Fruit fly (Drosophila melanogaster): ENCODE results near the gene Ir76a.

The Ir76a gene

dm6 chr3L:19833227-19833626 lies 34.1 kb downstream of the Ir76a start:
- TF ChIP-seq btn (GFP tag; optimal IDR thresholded peaks at IDR 0.05) (no peak), grau (tag; optimal IDR thresholded peaks at IDR 0.05) (peak; percentile 66), sim (GFP tag; IDR thresholded peaks at IDR 0.05) (peak; percentile 28; the same call in 1 of the 2 replicates), crol (GFP tag; IDR thresholded peaks at IDR 0.05) (peak; percentile 70), CG15514 (GFP tag; optimal IDR thresholded peaks at IDR 0.05) (peak; percentile 14), pfk (GFP tag; optimal IDR thresholded peaks at IDR 0.05) (peak; percentile 16), CG4404 (GFP tag; IDR thresholded peaks at IDR 0.05) (no peak), Atf6 (GFP tag; IDR thresholded peaks at IDR 0.05) (no peak), pnt (GFP tag; optimal IDR thresholded peaks at IDR 0.05) (no peak), gro (GFP tag; optimal IDR thresholded peaks at IDR 0.05) (no peak), CG7271 (tag; optimal IDR thresholded peaks at IDR 0.05) (no peak), Sox100B (GFP tag; optimal IDR thresholded peaks at IDR 0.05) (no peak), CG11085 (GFP tag; IDR thresholded peaks at IDR 0.05) (no peak), tna (GFP tag; IDR thresholded peaks at IDR 0.05; ENCODE audit: partially characterized antibody) (no peak), Optix (GFP tag; IDR thresholded peaks at IDR 0.05) (no peak), CG4424 (GFP tag; optimal IDR thresholded peaks at IDR 0.05) (no peak), cg (GFP tag; optimal IDR thresholded peaks at IDR 0.05) (peak; percentile 42), sr (GFP tag; IDR thresholded peaks at IDR 0.05) (peak; percentile 81), jing (GFP tag; optimal IDR thresholded peaks at IDR 0.05) (no peak), CG12104 (GFP tag; optimal IDR thresholded peaks at IDR 0.05) (no peak), kni (GFP tag; optimal IDR thresholded peaks at IDR 0.05) (no peak), CG5180 (GFP tag; optimal IDR thresholded peaks at IDR 0.05) (no peak), psq (GFP tag; optimal IDR thresholded peaks at IDR 0.05) (peak; percentile 36), nmo (GFP tag; optimal IDR thresholded peaks at IDR 0.05) (no peak), Taf1 (GFP tag; IDR thresholded peaks at IDR 0.05) (no peak), Hr51 (GFP tag; optimal IDR thresholded peaks at IDR 0.05) (no peak), Lhr (GFP tag; optimal IDR thresholded peaks at IDR 0.05) (no peak), TFAM (GFP tag; optimal IDR thresholded peaks at IDR 0.05) (no peak), pan (optimal IDR thresholded peaks at IDR 0.05) (no peak), pan (GFP tag; optimal IDR thresholded peaks at IDR 0.05 in 1 of 2, IDR thresholded peaks at IDR 0.05 in 1 of 2) (no peak), Vsx1 (GFP tag; optimal IDR thresholded peaks at IDR 0.05) (no peak), CG4360 (GFP tag; IDR thresholded peaks at IDR 0.05) (0 out of 2 replicates have a peak, but pooled peaks have one; percentile 13), onecut (GFP tag; IDR thresholded peaks at IDR 0.05) (peak; percentile 98), CG9817 (tag; optimal IDR thresholded peaks at IDR 0.05) (no peak), CG8359 (GFP tag; optimal IDR thresholded peaks at IDR 0.05; ENCODE audit: borderline replicate concordance) (no peak), phol (tag; optimal IDR thresholded peaks at IDR 0.05) (no peak), MBD-R2 (GFP tag; IDR thresholded peaks at IDR 0.05) (peak; percentile 28; the same call in 1 of the 2 replicates), Trl (optimal IDR thresholded peaks at IDR 0.05) (peak; percentile 62 to 70), Trl (GFP tag; optimal IDR thresholded peaks at IDR 0.05) (no peak), crp (GFP tag; optimal IDR thresholded peaks at IDR 0.05) (peak in 1 of 2 experiments; percentile 17), wdn (GFP tag; IDR thresholded peaks at IDR 0.05) (no peak), Med (GFP tag) (peak; percentile 60), cas (GFP tag; IDR thresholded peaks at IDR 0.05) (no peak), vfl (GFP tag; optimal IDR thresholded peaks at IDR 0.05) (no peak), ewg (GFP tag; optimal IDR thresholded peaks at IDR 0.05) (no peak), unpg (GFP tag; optimal IDR thresholded peaks at IDR 0.05) (no peak), zf30C (GFP tag; optimal IDR thresholded peaks at IDR 0.05) (no peak), nom (GFP tag; optimal IDR thresholded peaks at IDR 0.05) (peak; percentile 48)
